Fruit fly (Drosophila melanogaster) S2 (cell line): ENCODE measurements around the gene Cog4.
A peak's percentile ranks its signal among the peaks of the same experiment; 100 is the strongest.

Experiments
- CG8478 ChIP-seq: fragments of >200 bp; optimal IDR thresholded peaks from 2 replicates; lab custom pipeline; 2018
- CTCF ChIP-seq, 2 experiments: fragments of >200 bp; optimal IDR thresholded peaks; 2 replicates each; lab custom pipeline; 2018

The Cog4 gene

DNA sequence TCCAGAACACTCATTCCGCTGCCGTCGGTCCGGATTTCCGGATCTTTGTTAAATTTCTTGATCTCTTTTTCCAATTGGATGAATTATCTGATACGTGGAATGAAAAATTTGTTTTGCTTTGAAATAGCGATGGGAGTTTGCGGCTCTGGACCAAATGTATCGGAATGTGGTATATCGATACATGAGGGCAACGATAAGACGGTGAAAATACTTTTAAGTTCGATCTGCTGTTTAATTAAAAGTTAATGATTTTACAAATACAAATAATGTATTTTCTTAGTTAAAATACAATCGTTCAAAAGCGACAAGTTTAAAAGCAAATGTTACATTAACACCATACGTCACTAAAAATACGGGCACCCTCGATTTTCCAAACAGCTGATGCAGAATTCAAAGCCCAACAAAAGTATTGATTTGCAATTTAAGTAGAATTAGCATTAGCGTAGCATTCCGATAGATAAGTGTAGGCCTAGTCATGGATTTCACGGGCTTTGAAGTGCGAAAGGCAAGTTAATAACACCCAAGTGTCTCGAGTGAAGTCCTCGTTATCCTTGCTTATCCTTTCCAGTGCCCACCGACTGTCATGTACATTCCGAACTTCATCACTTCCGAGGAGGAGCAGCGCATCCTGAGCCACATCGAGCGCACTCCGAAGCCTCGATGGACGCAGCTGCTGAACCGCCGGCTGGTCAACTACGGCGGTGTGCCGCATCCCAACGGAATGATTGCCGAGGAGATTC, at the start of gene Cog4, which contains the start of gene CG6144:
TSS of gene Cog4 (minus strand) at position 139 of the 740 bp plus-strand sequence.
TSS of gene CG6144 (plus strand) at position 211 of the 740 bp plus-strand sequence.
- no peak for TF ChIP-seq CG8478
- TF ChIP-seq CTCF (optimal IDR thresholded peaks at IDR 0.05; lab: Kevin White, UChicago) = no peak

DNA sequence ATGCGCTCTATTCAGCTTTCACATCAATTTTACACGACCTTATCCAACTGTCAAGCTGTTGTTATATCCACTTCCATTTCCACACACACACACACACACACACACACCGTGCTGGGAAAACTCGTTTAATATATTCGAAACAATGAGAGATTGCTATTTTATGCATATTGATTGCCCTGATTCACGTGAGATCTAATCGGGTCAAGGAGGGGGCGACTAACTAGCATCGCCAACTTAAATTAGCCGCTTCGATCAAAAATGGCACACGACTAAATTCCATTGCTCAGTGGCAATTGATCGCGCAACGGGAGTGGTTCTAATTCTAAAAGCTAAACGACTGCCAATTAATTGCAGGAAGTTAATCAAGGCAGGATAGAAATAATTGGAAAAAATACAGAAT, 45.6 kb upstream of the Cog4 start, which contains the start of gene CG18302:
TSS of gene CG18302 (plus strand) at position 301 of the 400 bp plus-strand sequence.
- TF ChIP-seq CG8478 (no peak), CTCF (optimal IDR thresholded peaks at IDR 0.05; lab: Kevin White, UChicago) (no peak)

DNA sequence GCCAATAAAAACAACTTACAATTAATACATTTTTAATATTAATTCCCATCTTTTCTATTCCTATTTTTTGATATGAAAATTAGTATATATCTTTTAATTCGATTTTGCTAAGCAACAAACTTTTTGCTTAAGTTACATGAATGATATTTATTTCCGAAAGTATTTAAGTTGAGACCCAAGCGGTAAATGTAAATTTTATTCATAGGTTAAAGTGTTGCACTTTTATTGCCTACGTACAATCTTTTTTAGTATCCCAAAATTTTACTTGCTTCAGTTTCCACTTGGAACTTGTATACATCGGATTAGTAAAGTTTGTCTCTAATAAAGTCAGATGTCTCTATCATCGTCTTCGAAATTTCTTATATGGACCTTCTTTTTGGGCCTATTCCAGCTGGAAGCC, 43.1 kb upstream of the Cog4 start, which contains the start of gene CG18301:
TSS of gene CG18301 (plus strand) at position 301 of the 400 bp plus-strand sequence.
- TF ChIP-seq CG8478 = no peak
- no peak for TF ChIP-seq CTCF (optimal IDR thresholded peaks at IDR 0.05; lab: Kevin White, UChicago)

DNA sequence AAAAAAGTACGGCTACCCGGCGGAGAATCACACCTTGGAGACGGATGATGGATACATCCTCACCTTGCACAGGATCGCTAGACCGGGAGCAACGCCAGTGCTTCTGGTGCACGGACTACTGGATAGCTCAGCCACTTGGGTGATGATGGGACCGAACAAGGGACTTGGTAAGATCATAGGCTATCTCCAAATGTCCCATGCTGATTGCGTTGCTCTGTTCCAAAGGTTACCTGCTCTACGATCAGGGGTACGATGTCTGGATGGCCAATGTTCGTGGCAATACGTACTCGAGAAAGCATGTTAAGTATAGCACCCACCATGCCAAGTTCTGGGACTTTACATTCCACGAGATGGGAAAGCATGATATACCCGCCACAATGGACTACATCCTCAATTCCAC, 41.7 kb upstream of the Cog4 start:
- TF ChIP-seq CTCF (optimal IDR thresholded peaks at IDR 0.05; lab: Kevin White, UChicago) (no peak), CG8478 (no peak)

DNA sequence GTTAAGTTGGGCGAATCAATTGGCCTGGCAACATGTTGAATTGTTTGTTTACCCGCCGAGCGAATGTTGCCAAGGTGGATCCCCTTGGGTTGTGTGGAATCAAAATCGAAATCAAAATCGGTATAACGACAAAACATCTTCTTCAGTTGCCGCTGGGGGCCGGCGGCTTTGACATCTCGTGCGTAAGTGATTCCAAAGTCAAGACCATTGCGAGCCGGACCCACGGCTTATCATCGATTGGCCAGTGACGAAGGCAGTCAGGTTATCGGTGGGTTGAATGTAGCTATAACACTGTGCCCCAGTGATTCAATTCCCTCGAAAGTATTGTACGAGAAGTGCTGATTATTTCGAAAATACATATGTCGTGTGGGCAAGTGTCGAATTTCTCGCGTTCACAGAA, 40.6 kb upstream of the Cog4 start:
- TF ChIP-seq CG8478 = no peak
- no peak for TF ChIP-seq CTCF (optimal IDR thresholded peaks at IDR 0.05; lab: Kevin White, UChicago)

DNA sequence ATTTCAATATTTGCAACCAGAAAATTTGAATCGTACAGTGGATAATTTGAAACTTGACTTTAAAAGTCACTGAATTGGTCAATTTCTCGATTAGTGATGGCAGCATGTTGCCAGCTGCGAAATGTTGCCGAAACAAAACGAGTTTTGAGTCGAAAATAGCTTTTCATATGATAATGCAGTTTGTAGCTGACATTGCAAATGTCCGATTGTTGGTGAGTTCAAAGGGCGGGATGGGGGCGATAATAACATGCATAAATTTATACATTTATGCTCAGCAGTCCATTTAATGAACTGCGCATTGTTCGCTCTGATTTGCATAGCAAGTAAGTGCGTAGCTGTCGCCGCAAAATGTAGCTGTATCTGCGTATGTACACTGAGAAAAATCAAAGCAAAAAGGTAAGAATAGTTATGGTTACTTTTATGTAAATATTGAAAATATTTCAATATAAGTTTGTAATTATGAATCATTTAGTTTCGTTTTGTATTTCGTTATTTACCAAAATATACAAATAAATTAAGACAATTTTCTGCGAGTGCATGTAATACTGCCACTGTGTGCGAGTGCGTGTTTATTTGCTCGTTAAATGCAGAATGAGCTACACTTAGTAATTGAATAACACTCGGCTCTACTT, 38.6 kb upstream of the Cog4 start, which contains the start of gene Lip4:
TSS of gene Lip4 (plus strand) at position 620 of the 632 bp plus-strand sequence.
- TF ChIP-seq CG8478 = no peak
- TF ChIP-seq CTCF (optimal IDR thresholded peaks at IDR 0.05; lab: Kevin White, UChicago) = no peak

DNA sequence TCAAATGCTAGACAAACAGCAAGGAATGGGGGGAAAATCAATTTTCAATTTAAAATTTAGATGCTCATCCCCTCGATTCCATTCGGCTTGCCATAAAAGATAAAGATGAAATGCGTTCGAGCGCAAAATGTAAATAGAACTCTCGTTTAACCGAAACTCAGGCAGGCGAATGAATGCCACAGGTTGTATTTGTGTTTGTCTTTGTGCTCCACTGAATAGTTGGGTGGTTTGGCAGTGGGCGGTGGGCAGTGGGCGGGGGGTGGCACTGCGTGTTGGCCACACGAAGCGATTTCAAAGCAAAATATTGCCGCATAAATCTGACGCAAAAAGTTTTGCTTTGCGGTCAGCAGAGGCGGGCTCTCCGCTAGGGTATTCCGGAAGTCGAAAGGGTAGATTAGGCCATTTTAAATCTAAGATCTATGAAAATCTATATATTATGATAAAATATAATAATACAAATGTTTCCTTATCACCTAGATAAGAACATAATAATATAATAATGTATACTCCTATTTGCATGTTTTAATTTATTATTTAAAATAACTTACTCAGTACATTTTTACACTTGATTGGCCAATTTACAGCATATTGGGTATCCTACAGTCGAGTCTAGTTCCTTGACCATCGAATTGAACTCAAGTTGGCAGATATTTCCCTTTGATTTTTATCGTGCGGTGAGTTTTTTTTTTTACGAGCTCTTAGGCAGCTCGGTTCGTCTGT, 33.9 kb upstream of the Cog4 start:
- TF ChIP-seq CG8478 (no peak), CTCF (optimal IDR thresholded peaks at IDR 0.05; lab: Kevin White, UChicago) (no peak)

DNA sequence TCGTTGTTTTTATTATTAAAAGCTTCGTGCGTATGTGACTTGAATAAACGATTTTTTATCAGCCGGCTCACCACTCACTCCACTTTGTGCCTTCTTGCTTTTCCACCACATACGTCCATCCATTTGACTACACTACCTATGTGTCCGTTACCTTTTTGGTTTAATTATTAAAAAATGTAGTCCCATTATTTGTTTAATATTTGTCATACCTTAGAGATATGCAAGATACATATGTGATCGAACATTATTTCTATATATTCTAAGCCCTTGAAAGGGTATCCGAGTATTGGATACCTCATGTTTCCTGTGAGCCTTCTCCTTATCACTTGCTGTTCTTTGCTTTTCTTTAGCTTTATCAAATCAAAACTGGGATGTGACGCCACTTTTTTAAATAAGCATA, 30.8 kb upstream of the Cog4 start:
- TF ChIP-seq CG8478 (no peak), CTCF (optimal IDR thresholded peaks at IDR 0.05; lab: Kevin White, UChicago) (no peak)

DNA sequence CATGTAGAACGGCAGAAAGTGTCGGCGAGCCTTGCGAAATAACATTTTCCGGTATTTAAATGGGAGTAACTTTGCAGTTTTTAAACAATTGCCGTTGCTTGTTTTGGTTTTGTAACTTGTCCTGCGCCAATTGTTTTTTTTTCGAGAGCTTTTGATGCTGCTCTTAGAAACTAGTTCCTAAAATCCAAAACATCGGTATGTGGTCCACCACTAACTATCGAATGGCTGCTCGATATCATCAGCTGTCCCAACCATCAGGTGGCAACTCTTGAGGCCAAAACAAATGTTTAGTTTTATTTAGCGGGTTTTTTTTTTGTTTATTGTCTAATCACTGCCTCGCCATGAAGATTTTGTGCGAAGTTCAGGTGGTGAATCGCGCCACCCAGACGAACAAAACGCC, 28.7 kb upstream of the Cog4 start, which contains the start of the genes Fatp1 and Lrr47:
TSS of gene Fatp1 (minus strand) at position 134 of the 400 bp plus-strand sequence.
TSS of gene Lrr47 (plus strand) at position 251 of the 400 bp plus-strand sequence.
- no peak for TF ChIP-seq CG8478
- peak; percentile 13 to 15 for TF ChIP-seq CTCF (optimal IDR thresholded peaks at IDR 0.05; lab: Kevin White, UChicago)

DNA sequence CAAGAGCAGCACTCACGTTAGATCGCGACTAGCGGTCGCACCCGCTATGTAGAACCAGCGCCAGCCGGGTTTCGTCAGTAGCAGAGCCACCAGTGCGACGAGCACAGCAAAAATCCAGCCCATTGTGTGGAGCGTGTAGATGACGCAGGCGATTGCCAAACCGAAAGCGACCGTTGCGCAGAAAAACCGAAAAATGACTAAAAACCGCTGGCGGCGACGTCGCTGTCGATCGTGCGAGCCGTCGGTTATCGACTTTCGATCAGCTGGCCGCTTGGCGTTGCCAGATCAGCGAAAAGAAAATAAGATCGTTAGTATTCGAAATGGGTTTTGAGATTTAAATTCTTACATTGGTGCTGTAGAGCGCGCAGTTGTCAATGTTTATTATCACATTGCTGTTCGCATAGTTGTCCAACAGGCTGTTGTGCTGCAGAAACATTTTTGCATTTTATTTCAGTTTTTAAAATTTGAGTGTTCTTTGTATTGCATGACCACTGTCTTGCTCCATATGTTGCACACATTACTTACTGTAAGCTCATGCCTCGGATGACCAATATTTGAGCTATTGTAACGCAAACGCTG, 28.1 kb upstream of the Cog4 start:
- TF ChIP-seq CTCF (optimal IDR thresholded peaks at IDR 0.05; lab: Kevin White, UChicago) (no peak), CG8478 (no peak)

DNA sequence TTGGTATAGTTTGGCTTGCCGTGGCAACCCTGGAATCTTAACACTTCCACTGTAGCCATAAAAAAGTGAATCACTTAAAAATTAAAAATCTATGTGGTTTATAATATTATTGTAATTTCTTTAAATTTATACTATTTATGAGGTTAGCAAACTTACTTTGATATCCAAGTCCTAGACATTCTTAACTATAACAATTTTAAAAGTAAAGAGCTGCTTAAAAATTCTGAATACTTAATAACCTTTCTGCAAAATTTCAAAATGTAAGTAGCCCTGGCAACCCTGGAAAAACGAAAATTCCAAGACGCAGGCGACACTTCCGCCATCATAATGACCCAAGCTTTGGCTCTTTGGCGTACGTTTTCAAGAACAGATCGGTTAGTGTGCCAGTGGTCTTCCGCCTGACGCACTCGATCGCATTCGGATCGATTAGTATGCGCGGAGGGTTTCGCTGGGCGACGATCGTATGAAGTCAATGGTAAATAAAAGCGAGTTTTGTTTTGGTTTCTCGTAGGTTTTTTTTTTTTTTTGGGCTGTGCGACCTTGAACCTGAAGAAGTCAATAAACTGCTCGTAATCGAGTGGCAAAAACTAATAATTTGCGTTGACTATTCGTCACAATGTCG, 27.2 kb upstream of the Cog4 start:
- no peak for TF ChIP-seq CTCF (optimal IDR thresholded peaks at IDR 0.05; lab: Kevin White, UChicago)
- TF ChIP-seq CG8478 = no peak

DNA sequence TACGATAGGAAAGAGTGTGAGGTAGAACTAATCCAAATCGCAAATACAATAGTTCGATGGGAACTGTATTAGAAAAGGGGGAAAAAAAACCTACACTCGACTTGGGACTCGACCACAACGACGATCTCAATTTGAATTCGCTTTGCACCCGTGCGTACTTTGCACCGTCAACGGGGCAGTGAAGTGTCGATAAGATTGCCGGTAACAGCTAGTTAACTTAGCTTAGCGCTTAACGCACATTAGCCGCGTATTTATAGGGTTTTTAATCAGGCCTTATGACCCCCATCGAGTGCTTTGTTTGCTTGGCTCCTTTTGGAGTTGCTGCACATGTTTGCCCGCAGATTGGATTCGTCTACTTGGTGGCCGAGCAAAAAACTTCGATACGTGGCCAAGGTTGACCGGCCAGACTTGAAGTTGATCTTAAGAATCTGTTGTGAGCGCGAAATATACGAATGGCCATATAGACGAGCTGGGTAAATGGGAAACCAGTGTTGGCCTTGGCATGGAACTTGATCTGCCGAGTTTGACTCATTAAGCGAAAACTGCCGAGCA, 26.2 kb upstream of the Cog4 start:
- no peak for TF ChIP-seq CG8478
- TF ChIP-seq CTCF (optimal IDR thresholded peaks at IDR 0.05; lab: Kevin White, UChicago) = no peak

DNA sequence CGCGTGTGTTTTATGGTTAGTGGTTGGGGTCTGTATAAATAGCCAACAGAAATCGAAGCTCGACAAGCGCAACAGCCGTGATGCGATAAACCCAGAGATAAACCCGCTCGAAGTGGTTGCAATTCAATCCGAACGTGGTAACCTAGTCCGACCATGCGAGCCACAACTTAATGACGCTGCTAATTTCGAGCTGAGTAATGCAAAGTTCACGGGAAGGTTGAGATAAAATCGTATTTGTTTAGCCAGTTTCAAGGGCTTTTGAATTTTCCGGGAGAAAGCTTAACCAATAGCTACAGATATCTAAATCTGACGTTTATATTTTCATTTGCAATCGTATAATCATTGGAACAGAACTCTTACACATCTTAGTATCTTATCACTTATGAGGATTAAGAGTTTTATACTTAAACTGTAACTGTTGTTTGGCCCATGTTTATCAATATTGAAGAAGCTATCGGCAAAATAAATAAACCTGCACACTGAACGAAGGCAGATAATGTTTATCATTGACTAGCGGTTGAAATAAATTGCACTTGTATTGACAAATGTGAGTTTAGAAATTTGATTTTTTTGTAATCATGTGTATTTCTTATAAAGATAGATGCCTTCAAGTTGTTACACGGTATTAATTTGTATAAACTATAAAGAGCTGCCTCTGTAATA, 25.5 kb upstream of the Cog4 start:
- TF ChIP-seq CG8478 (no peak), CTCF (optimal IDR thresholded peaks at IDR 0.05; lab: Kevin White, UChicago) (no peak)

DNA sequence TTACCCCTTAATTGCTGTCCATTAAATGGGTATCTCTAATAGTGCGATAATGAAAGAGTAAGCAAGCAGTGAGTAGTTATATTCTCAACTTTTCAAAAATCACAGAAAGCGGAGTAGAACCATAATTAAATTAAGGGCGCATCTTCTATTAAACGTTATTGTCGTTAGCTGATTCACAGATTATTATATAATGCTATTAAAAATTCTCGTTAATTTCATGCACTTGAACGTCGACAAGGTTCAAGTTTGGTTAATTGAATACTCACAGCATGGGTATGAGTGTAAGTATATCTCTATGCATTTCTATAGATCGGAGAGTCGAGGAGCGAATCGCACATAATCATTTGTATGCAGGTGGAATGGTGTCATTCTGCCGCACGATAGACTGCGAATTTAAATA, 22.4 kb upstream of the Cog4 start:
- TF ChIP-seq CTCF (optimal IDR thresholded peaks at IDR 0.05; lab: Kevin White, UChicago) (no peak), CG8478 (no peak)
